Fruit fly (Drosophila melanogaster) whole organism, embryonic: ENCODE results near the gene Ero1L.

Source experiments
- ATbp ChIP-seq: fragments of 200-800 bp; sonication (Bioruptor generic); optimal IDR thresholded peaks from 2 replicates; lab custom pipeline; 2017; ENCODE audit warnings: missing biosample characterization, mild to moderate bottlenecking, missing genetic modification characterization, missing genetic modification reagents
- BtbVII ChIP-seq: fragments of 200-800 bp; sonication (Bioruptor generic); optimal IDR thresholded peaks from 3 replicates; lab custom pipeline; 2017; ENCODE audit warnings: missing biosample characterization, mild to moderate bottlenecking, missing genetic modification characterization
- CG10959 ChIP-seq: fragments of 200-800 bp; sonication (Bioruptor generic); IDR thresholded peaks from 2 replicates; pipeline ENCODE4 v1.3.6; 2022; ENCODE audit warnings: missing biosample characterization, missing genetic modification characterization
- CG14014 ChIP-seq: fragments of 200-800 bp; sonication (Bioruptor generic); IDR thresholded peaks from 2 replicates; pipeline ENCODE4 v1.3.6; 2022; ENCODE audit warnings: missing biosample characterization, missing genetic modification characterization
- CG14050 ChIP-seq: fragments of 200-800 bp; sonication (Bioruptor generic); IDR thresholded peaks from 3 replicates; pipeline ENCODE4 v1.3.6; 2022; ENCODE audit warnings: missing biosample characterization, missing genetic modification characterization
- CG14965 ChIP-seq: fragments of 200-800 bp; sonication (Bioruptor generic); optimal IDR thresholded peaks from 2 replicates; lab custom pipeline; 2016; ENCODE audit warnings: missing biosample characterization, missing genetic modification characterization, borderline replicate concordance
- CG15696 ChIP-seq: fragments of 200-800 bp; sonication (Bioruptor generic); optimal IDR thresholded peaks from 2 replicates; lab custom pipeline; 2019; ENCODE audit warnings: missing biosample characterization, mild to moderate bottlenecking, missing genetic modification characterization, moderate library complexity
- CG1792 ChIP-seq: fragments of 200-800 bp; sonication (Bioruptor generic); optimal IDR thresholded peaks from 2 replicates; lab custom pipeline; 2016; ENCODE audit warnings: missing biosample characterization, missing genetic modification characterization
- CG2120 ChIP-seq: fragments of 200-800 bp; sonication (Bioruptor generic); optimal IDR thresholded peaks from 3 replicates; lab custom pipeline; 2016; ENCODE audit warnings: missing biosample characterization, missing genetic modification characterization
- CG2678 ChIP-seq: fragments of 200-800 bp; sonication (Bioruptor generic); optimal IDR thresholded peaks from 3 replicates; lab custom pipeline; 2019; ENCODE audit warnings: missing biosample characterization, mild to moderate bottlenecking, missing genetic modification characterization, moderate library complexity
- CG30403 ChIP-seq: fragments of 200-800 bp; sonication (Bioruptor generic); optimal IDR thresholded peaks from 3 replicates; lab custom pipeline; 2016; ENCODE audit warnings: missing biosample characterization, missing genetic modification characterization
- CG33213 ChIP-seq: fragments of 200-800 bp; sonication (Bioruptor generic); optimal IDR thresholded peaks from 3 replicates; lab custom pipeline; 2016; ENCODE audit warnings: missing biosample characterization, missing genetic modification characterization
- CG34422 ChIP-seq: fragments of 200-800 bp; sonication (Bioruptor generic); IDR thresholded peaks from 3 replicates; pipeline ENCODE4 v1.3.6; 2022; ENCODE audit warnings: missing biosample characterization, missing genetic modification characterization
- CG3995 ChIP-seq: fragments of 200-800 bp; sonication (Bioruptor generic); optimal IDR thresholded peaks from 3 replicates; lab custom pipeline; 2016; ENCODE audit warnings: missing biosample characterization, missing genetic modification characterization
- CG4328 ChIP-seq: fragments of 200-800 bp; sonication (Bioruptor generic); optimal IDR thresholded peaks from 3 replicates; lab custom pipeline; 2017; ENCODE audit warnings: missing biosample characterization, missing genetic modification reagents, missing genetic modification characterization
- CG6175 ChIP-seq: fragments of 200-800 bp; sonication (Bioruptor generic); IDR thresholded peaks from 3 replicates; pipeline ENCODE4 v1.3.6; 2022; ENCODE audit warnings: missing biosample characterization, missing genetic modification characterization
- CG6254 ChIP-seq: fragments of 200-800 bp; sonication (Bioruptor generic); optimal IDR thresholded peaks from 3 replicates; lab custom pipeline; 2017; ENCODE audit warnings: mild to moderate bottlenecking, missing biosample characterization, missing genetic modification reagents, missing genetic modification characterization
- CG6854 ChIP-seq: fragments of 200-800 bp; sonication (Bioruptor generic); optimal IDR thresholded peaks from 3 replicates; lab custom pipeline; 2017; ENCODE audit warnings: missing biosample characterization, mild to moderate bottlenecking, missing genetic modification characterization
- CG7271 ChIP-seq: fragments of 200-800 bp; sonication (Bioruptor generic); optimal IDR thresholded peaks from 2 replicates; lab custom pipeline; 2018; ENCODE audit warnings: missing biosample characterization, mild to moderate bottlenecking, missing genetic modification characterization, moderate library complexity
- CG7372 ChIP-seq: fragments of 200-800 bp; sonication (Bioruptor generic); IDR thresholded peaks from 2 replicates; pipeline ENCODE4 v1.3.6; 2022; ENCODE audit warnings: missing biosample characterization, missing genetic modification characterization
- CG8388 ChIP-seq: fragments of 200-800 bp; sonication (Bioruptor generic); optimal IDR thresholded peaks from 2 replicates; lab custom pipeline; 2019; ENCODE audit warnings: missing biosample characterization, mild to moderate bottlenecking, missing genetic modification characterization, moderate library complexity
- CG9437 ChIP-seq: fragments of 200-800 bp; sonication (Bioruptor generic); optimal IDR thresholded peaks from 2 replicates; lab custom pipeline; 2018; ENCODE audit warnings: missing biosample characterization, mild to moderate bottlenecking, missing genetic modification characterization
- CG9932 ChIP-seq: fragments of 200-800 bp; sonication (Bioruptor generic); IDR thresholded peaks from 2 replicates; pipeline ENCODE4 v1.3.6; 2022; ENCODE audit warnings: missing biosample characterization, missing genetic modification characterization
- Dip3 ChIP-seq: fragments of 200-800 bp; sonication (Bioruptor generic); optimal IDR thresholded peaks from 3 replicates; lab custom pipeline; 2016; ENCODE audit warnings: missing biosample characterization, missing genetic modification characterization
- Fer1 ChIP-seq: fragments of 200-800 bp; sonication (Bioruptor generic); optimal IDR thresholded peaks from 2 replicates; lab custom pipeline; 2017; ENCODE audit warnings: missing biosample characterization, mild to moderate bottlenecking, missing genetic modification characterization
- Gsc ChIP-seq: fragments of 200-800 bp; sonication (Bioruptor generic); IDR thresholded peaks from 2 replicates; pipeline ENCODE4 v1.3.6; 2022; ENCODE audit warnings: missing biosample characterization, missing genetic modification characterization
- Kr ChIP-seq: fragments of 200-800 bp; sonication (Bioruptor generic); optimal IDR thresholded peaks from 2 replicates; lab custom pipeline; 2017; ENCODE audit warnings: missing biosample characterization, mild to moderate bottlenecking, missing genetic modification characterization
- MTF-1 ChIP-seq: fragments of 200-800 bp; sonication (Bioruptor generic); optimal IDR thresholded peaks from 2 replicates; lab custom pipeline; 2018; ENCODE audit warnings: missing biosample characterization, mild to moderate bottlenecking, missing genetic modification characterization, borderline replicate concordance
- Myb ChIP-seq: fragments of 200-800 bp; sonication (Bioruptor generic); optimal IDR thresholded peaks from 2 replicates; lab custom pipeline; 2016; ENCODE audit warnings: missing biosample characterization, missing genetic modification characterization
- Ravus ChIP-seq: fragments of 200-800 bp; sonication (Bioruptor generic); IDR thresholded peaks from 2 replicates; pipeline ENCODE4 v1.3.6; 2022; ENCODE audit warnings: missing biosample characterization, missing genetic modification characterization
- Side ChIP-seq: fragments of 200-800 bp; sonication (Bioruptor generic); optimal IDR thresholded peaks from 2 replicates; lab custom pipeline; 2016; ENCODE audit warnings: missing biosample characterization, missing genetic modification characterization
- Sin3A ChIP-seq: fragments of >200 bp; optimal IDR thresholded peaks from 2 replicates; lab custom pipeline; 2018
- Sry-β ChIP-seq: fragments of 200-800 bp; sonication (Bioruptor generic); optimal IDR thresholded peaks from 2 replicates; lab custom pipeline; 2018; ENCODE audit warnings: missing biosample characterization, mild to moderate bottlenecking, missing genetic modification characterization, moderate library complexity
- Ssrp ChIP-seq: fragments of 200-800 bp; sonication (Bioruptor generic); optimal IDR thresholded peaks from 2 replicates; lab custom pipeline; 2018; ENCODE audit warnings: missing biosample characterization, mild to moderate bottlenecking, missing genetic modification characterization, moderate library complexity
- Xbp1 ChIP-seq: fragments of 200-800 bp; sonication (Bioruptor generic); optimal IDR thresholded peaks from 3 replicates; lab custom pipeline; 2016; ENCODE audit warnings: missing biosample characterization, mild to moderate bottlenecking, missing genetic modification characterization
- cad ChIP-seq: fragments of >200 bp; optimal IDR thresholded peaks from 2 replicates; lab custom pipeline; 2017; ENCODE audit warnings: missing biosample characterization, missing genetic modification characterization
- chinmo ChIP-seq: fragments of 200-800 bp; sonication (Bioruptor generic); IDR thresholded peaks from 4 replicates; pipeline ENCODE4 v1.3.6; 2022; ENCODE audit warnings: missing biosample characterization, missing genetic modification characterization; ENCODE audit not compliant: partially characterized antibody
- esg ChIP-seq: fragments of 200-800 bp; sonication (Bioruptor generic); conservative IDR thresholded peaks from 2 replicates; pipeline ENCODE4 v1.3.6; 2022; ENCODE audit warnings: missing biosample characterization, missing genetic modification characterization
- eyg ChIP-seq: fragments of 200-800 bp; sonication (Bioruptor generic); optimal IDR thresholded peaks from 3 replicates; lab custom pipeline; 2016; ENCODE audit warnings: missing biosample characterization, missing genetic modification characterization
- fd96Cb ChIP-seq: fragments of 200-800 bp; sonication (Bioruptor generic); optimal IDR thresholded peaks from 2 replicates; lab custom pipeline; 2018; ENCODE audit warnings: missing biosample characterization, mild to moderate bottlenecking, missing genetic modification characterization, moderate library complexity
- fru ChIP-seq: fragments of >200 bp; optimal IDR thresholded peaks from 2 replicates; lab custom pipeline; 2017
- gem ChIP-seq: fragments of 200-800 bp; sonication (Bioruptor generic); optimal IDR thresholded peaks from 2 replicates; lab custom pipeline; 2019; ENCODE audit warnings: missing biosample characterization, mild to moderate bottlenecking, missing genetic modification characterization, moderate library complexity
- her ChIP-seq: fragments of 200-800 bp; sonication (Bioruptor generic); optimal IDR thresholded peaks from 2 replicates; lab custom pipeline; 2016; ENCODE audit warnings: missing biosample characterization, missing genetic modification characterization
- kay ChIP-seq: fragments of 200-800 bp; sonication (Bioruptor generic); optimal IDR thresholded peaks from 2 replicates; lab custom pipeline; 2016; ENCODE audit warnings: missing biosample characterization, missing genetic modification characterization
- lilli ChIP-seq: fragments of 200-800 bp; sonication (Bioruptor generic); optimal IDR thresholded peaks from 3 replicates; lab custom pipeline; 2016; ENCODE audit warnings: missing biosample characterization, missing genetic modification characterization
- lov ChIP-seq, 2 experiments: fragments of 200-800 bp in 1 of 2; fragments of >200 bp in 1 of 2; sonication (Bioruptor generic) in 1 of 2; IDR thresholded peaks in 1 of 2; optimal IDR thresholded peaks in 1 of 2; 2 replicates in 1 of 2; 3 replicates in 1 of 2; pipeline versions ENCODE4 v1.3.6 to Lab custom; 2017 to 2022; ENCODE audit warnings: missing biosample characterization in 1 of 2, missing genetic modification characterization in 1 of 2
- nmo ChIP-seq: fragments of 200-800 bp; sonication (Bioruptor generic); optimal IDR thresholded peaks from 2 replicates; lab custom pipeline; 2018; ENCODE audit warnings: missing biosample characterization, mild to moderate bottlenecking, missing genetic modification characterization, moderate library complexity
- repo ChIP-seq: fragments of 200-800 bp; sonication (Bioruptor generic); optimal IDR thresholded peaks from 2 replicates; lab custom pipeline; 2016; ENCODE audit warnings: missing biosample characterization, missing genetic modification characterization
- sim ChIP-seq: fragments of 200-800 bp; sonication (Bioruptor generic); IDR thresholded peaks from 2 replicates; pipeline ENCODE4 v1.3.6; 2022; ENCODE audit warnings: missing biosample characterization, missing genetic modification characterization
- slou ChIP-seq: fragments of 200-800 bp; sonication (Bioruptor generic); optimal IDR thresholded peaks from 3 replicates; lab custom pipeline; 2016; ENCODE audit warnings: missing biosample characterization, missing genetic modification characterization

The Ero1L gene

dm6 chr3L:4169957-4170651 lies at the start of gene Ero1L (continued):
- TF ChIP-seq CG9437 (GFP tag; lab: Kevin White, UChicago) (no peak), CG6854 (GFP tag; lab: Kevin White, UChicago) (no peak), CG9932 (peak; percentile 25; the same call in 1 of the 2 replicates), fd96Cb (tag; lab: Kevin White, UChicago) (peak; percentile 14), gem (tag; lab: Kevin White, UChicago) (no peak), sim (no peak), CG2120 (peak; percentile 16), Kr (no peak), BtbVII (GFP tag; lab: Kevin White, UChicago) (no peak), lov (optimal IDR thresholded peaks at IDR 0.05; lab: Kevin White, UChicago) (no peak), lov (GFP tag; IDR thresholded peaks at IDR 0.05; lab: Robert Waterston, UW) (0 out of 3 replicates have a peak, but pooled peaks have one; percentile 47), MTF-1 (no peak), CG30403 (peak; percentile 16), Sry-β (GFP tag; lab: Kevin White, UChicago) (peak; percentile 0), fru (lab: Kevin White, UChicago) (no peak), Side (GFP tag; lab: Kevin White, UChicago) (no peak), esg (GFP tag; lab: Robert Waterston, UW) (peak; percentile 73), CG2678 (tag; lab: Kevin White, UChicago) (no peak), cad (GFP tag; lab: Kevin White, UChicago) (no peak), CG8388 (GFP tag; lab: Kevin White, UChicago) (no peak), CG7372 (GFP tag; lab: Robert Waterston, UW) (no peak), CG14965 (no peak), CG15696 (peak; percentile 41), CG14014 (GFP tag; lab: Robert Waterston, UW) (0 out of 2 replicates have a peak, but pooled peaks have one; percentile 8), CG10959 (GFP tag; lab: Robert Waterston, UW) (no peak), her (peak; percentile 27), ATbp (GFP tag; lab: Kevin White, UChicago) (no peak), CG6254 (peak; percentile 46), Ssrp (tag; lab: Kevin White, UChicago) (no peak), Xbp1 (peak; percentile 17), CG7271 (tag; lab: Kevin White, UChicago) (peak; percentile 33), Fer1 (GFP tag; lab: Kevin White, UChicago) (no peak), CG6175 (GFP tag; lab: Robert Waterston, UW) (no peak), chinmo (peak; percentile 48; the same call in 1 of the 4 replicates), CG33213 (GFP tag; lab: Kevin White, UChicago) (peak; percentile 6), lilli (GFP tag; lab: Kevin White, UChicago) (peak; percentile 34), CG14050 (GFP tag; lab: Robert Waterston, UW) (no peak), kay (GFP tag; lab: Kevin White, UChicago) (peak; percentile 14), eyg (GFP tag; lab: Kevin White, UChicago) (no peak), slou (no peak), Myb (GFP tag; lab: Kevin White, UChicago) (peak; percentile 93), Sin3A (lab: Kevin White, UChicago) (peak; percentile 41), CG4328 (GFP tag; lab: Kevin White, UChicago) (no peak), Dip3 (GFP tag; lab: Kevin White, UChicago) (no peak), Gsc (no peak), Ravus (GFP tag; lab: Robert Waterston, UW) (no peak), repo (no peak), nmo (GFP tag; lab: Kevin White, UChicago) (peak; percentile 53), CG34422 (GFP tag; lab: Robert Waterston, UW) (peak; percentile 64; the same call in 2 of the 3 replicates), CG1792 (GFP tag; lab: Kevin White, UChicago) (no peak), CG3995 (peak; percentile 21)
